Fruit fly (Drosophila melanogaster) whole organism, embryonic: ENCODE data around the gene CG3679.
A peak's percentile ranks its signal among the peaks of the same experiment; 100 is the strongest.

Experiments used
- Awh ChIP-seq: fragments of 200-800 bp; sonication (Bioruptor generic); IDR thresholded peaks from 2 replicates; pipeline ENCODE4, ENCODE4 v1.3.6; 2022; ENCODE audit warnings: missing biosample characterization, missing genetic modification characterization
- CG10654 ChIP-seq: fragments of 200-800 bp; sonication (Bioruptor generic); optimal IDR thresholded peaks from 2 replicates; lab custom pipeline; 2016; ENCODE audit warnings: missing biosample characterization, missing genetic modification characterization
- CG12299 ChIP-seq: fragments of 200-800 bp; sonication (Bioruptor generic); optimal IDR thresholded peaks from 2 replicates; lab custom pipeline; 2018; ENCODE audit warnings: missing biosample characterization, mild to moderate bottlenecking, missing genetic modification characterization
- CG12659 ChIP-seq: fragments of 200-800 bp; sonication (Bioruptor generic); optimal IDR thresholded peaks from 3 replicates; lab custom pipeline; 2017; ENCODE audit warnings: mild to moderate bottlenecking, missing biosample characterization, missing genetic modification reagents, missing genetic modification characterization
- CG15479 ChIP-seq: fragments of 200-800 bp; sonication (Bioruptor generic); optimal IDR thresholded peaks from 3 replicates; lab custom pipeline; 2019; ENCODE audit warnings: missing biosample characterization, mild to moderate bottlenecking, missing genetic modification characterization, moderate library complexity
- CG16815 ChIP-seq: fragments of 200-800 bp; sonication (Bioruptor generic); optimal IDR thresholded peaks from 3 replicates; lab custom pipeline; 2017; ENCODE audit warnings: missing biosample characterization, mild to moderate bottlenecking, missing genetic modification characterization
- CG2875 ChIP-seq: fragments of 200-800 bp; sonication (Bioruptor generic); optimal IDR thresholded peaks from 2 replicates; lab custom pipeline; 2017; ENCODE audit warnings: missing biosample characterization, mild to moderate bottlenecking, missing genetic modification characterization, missing genetic modification reagents
- CG31441 ChIP-seq: fragments of 200-800 bp; sonication (Bioruptor generic); IDR thresholded peaks from 2 replicates; pipeline ENCODE4 v1.3.6; 2022; ENCODE audit warnings: missing biosample characterization, missing genetic modification characterization
- CG33557 ChIP-seq: fragments of 200-800 bp; sonication (Bioruptor generic); optimal IDR thresholded peaks from 2 replicates; lab custom pipeline; 2019; ENCODE audit warnings: missing biosample characterization, mild to moderate bottlenecking, missing genetic modification characterization, moderate library complexity
- CG4360 ChIP-seq: fragments of 200-800 bp; sonication (Bioruptor generic); IDR thresholded peaks from 2 replicates; pipeline ENCODE4 v1.3.6; 2022; ENCODE audit warnings: missing biosample characterization, missing genetic modification characterization
- CG5180 ChIP-seq: fragments of 200-800 bp; sonication (Bioruptor generic); optimal IDR thresholded peaks from 3 replicates; lab custom pipeline; 2017; ENCODE audit warnings: missing biosample characterization, missing genetic modification characterization, mild to moderate bottlenecking, moderate library complexity, missing genetic modification reagents
- CG6791 ChIP-seq: fragments of 200-800 bp; sonication (Bioruptor generic); IDR thresholded peaks from 3 replicates; pipeline ENCODE4 v1.3.6; 2022; ENCODE audit warnings: missing biosample characterization, missing genetic modification characterization; ENCODE audit not compliant: partially characterized antibody
- CG9437 ChIP-seq: fragments of 200-800 bp; sonication (Bioruptor generic); optimal IDR thresholded peaks from 2 replicates; lab custom pipeline; 2018; ENCODE audit warnings: missing biosample characterization, mild to moderate bottlenecking, missing genetic modification characterization
- Drgx ChIP-seq: fragments of 200-800 bp; sonication (Bioruptor generic); IDR thresholded peaks from 2 replicates; pipeline ENCODE4 v1.3.6; 2022; ENCODE audit warnings: missing biosample characterization, missing genetic modification characterization
- Elba2 ChIP-seq: fragments of 200-800 bp; sonication (Bioruptor generic); optimal IDR thresholded peaks from 3 replicates; lab custom pipeline; 2016; ENCODE audit warnings: missing biosample characterization, missing genetic modification characterization
- Gug ChIP-seq: fragments of 200-800 bp; sonication (Bioruptor generic); IDR thresholded peaks from 4 replicates; pipeline ENCODE4 v1.3.6; 2022; ENCODE audit warnings: missing biosample characterization, missing genetic modification characterization
- HLH3B ChIP-seq: fragments of 200-800 bp; sonication (Bioruptor generic); IDR thresholded peaks from 2 replicates; pipeline ENCODE4 v1.3.6; 2022; ENCODE audit warnings: missing biosample characterization, missing genetic modification characterization
- HLHmδ ChIP-seq: fragments of 200-800 bp; sonication (Bioruptor generic); optimal IDR thresholded peaks from 2 replicates; lab custom pipeline; 2018; ENCODE audit warnings: missing biosample characterization, mild to moderate bottlenecking, missing genetic modification characterization, moderate library complexity
- Hey ChIP-seq: fragments of 200-800 bp; sonication (Bioruptor generic); optimal IDR thresholded peaks from 3 replicates; lab custom pipeline; 2018; ENCODE audit warnings: missing biosample characterization, mild to moderate bottlenecking, missing genetic modification characterization
- Lim3 ChIP-seq: fragments of 200-800 bp; sonication (Bioruptor generic); IDR thresholded peaks from 2 replicates; pipeline ENCODE4 v1.3.6; 2022; ENCODE audit warnings: missing biosample characterization, missing genetic modification characterization
- Nf-YB ChIP-seq: fragments of 200-800 bp; sonication (Bioruptor generic); optimal IDR thresholded peaks from 3 replicates; lab custom pipeline; 2019; ENCODE audit warnings: missing biosample characterization, mild to moderate bottlenecking, missing genetic modification characterization, moderate library complexity
- Optix ChIP-seq: fragments of 200-800 bp; sonication (Bioruptor generic); IDR thresholded peaks from 3 replicates; pipeline ENCODE4 v1.3.6; 2022; ENCODE audit warnings: missing biosample characterization, missing genetic modification characterization
- Ssrp ChIP-seq: fragments of 200-800 bp; sonication (Bioruptor generic); optimal IDR thresholded peaks from 2 replicates; lab custom pipeline; 2018; ENCODE audit warnings: missing biosample characterization, mild to moderate bottlenecking, missing genetic modification characterization, moderate library complexity
- Vsx1 ChIP-seq: fragments of 200-800 bp; sonication (Bioruptor generic); optimal IDR thresholded peaks from 2 replicates; lab custom pipeline; 2017; ENCODE audit warnings: missing biosample characterization, mild to moderate bottlenecking, missing genetic modification characterization, missing genetic modification reagents
- abd-A ChIP-seq: fragments of 200-800 bp; sonication (Bioruptor generic); optimal IDR thresholded peaks from 3 replicates; lab custom pipeline; 2019; ENCODE audit warnings: missing biosample characterization, mild to moderate bottlenecking, missing genetic modification characterization, moderate library complexity
- ato ChIP-seq: fragments of 200-800 bp; sonication (Bioruptor generic); IDR thresholded peaks from 2 replicates; pipeline ENCODE4 v1.3.6; 2022; ENCODE audit warnings: missing biosample characterization, missing genetic modification characterization; ENCODE audit not compliant: partially characterized antibody
- bsh ChIP-seq, 2 experiments: fragments of 200-800 bp; sonication (Bioruptor generic); optimal IDR thresholded peaks; 2 replicates each; lab custom pipeline; 2017 to 2018; ENCODE audit warnings: mild to moderate bottlenecking in 2 of 2, missing biosample characterization in 2 of 2, missing genetic modification characterization in 2 of 2, moderate library complexity in 1 of 2
- chif ChIP-seq, 2 experiments: fragments of 200-800 bp; sonication (Bioruptor generic); optimal IDR thresholded peaks; 3 replicates each; lab custom pipeline; 2016; ENCODE audit warnings: missing biosample characterization in 2 of 2, missing genetic modification characterization in 2 of 2
- fd3F ChIP-seq: fragments of 200-800 bp; sonication (Bioruptor generic); optimal IDR thresholded peaks from 2 replicates; lab custom pipeline; 2018; ENCODE audit warnings: missing biosample characterization, mild to moderate bottlenecking, missing genetic modification characterization, moderate library complexity
- grn ChIP-seq: fragments of 200-800 bp; sonication (Bioruptor generic); optimal IDR thresholded peaks from 3 replicates; lab custom pipeline; 2017; ENCODE audit warnings: missing biosample characterization, missing genetic modification characterization
- h ChIP-seq: fragments of >200 bp; optimal IDR thresholded peaks from 2 replicates; lab custom pipeline; 2017
- insv ChIP-seq, 2 experiments: fragments of 200-800 bp; sonication (Bioruptor generic); optimal IDR thresholded peaks; 3 replicates each; lab custom pipeline; 2016 to 2018; ENCODE audit warnings: missing biosample characterization in 2 of 2, missing genetic modification characterization in 2 of 2
- jing ChIP-seq: fragments of 200-800 bp; sonication (Bioruptor generic); optimal IDR thresholded peaks from 2 replicates; lab custom pipeline; 2018; ENCODE audit warnings: missing biosample characterization, mild to moderate bottlenecking, missing genetic modification characterization
- mirr ChIP-seq: fragments of 200-800 bp; sonication (Bioruptor generic); optimal IDR thresholded peaks from 3 replicates; lab custom pipeline; 2018; ENCODE audit warnings: missing biosample characterization, mild to moderate bottlenecking, missing genetic modification characterization
- nerfin-1 ChIP-seq: fragments of 200-800 bp; sonication (Bioruptor generic); optimal IDR thresholded peaks from 3 replicates; lab custom pipeline; 2019; ENCODE audit warnings: missing biosample characterization, mild to moderate bottlenecking, missing genetic modification characterization, moderate library complexity
- nmo ChIP-seq: fragments of 200-800 bp; sonication (Bioruptor generic); optimal IDR thresholded peaks from 2 replicates; lab custom pipeline; 2018; ENCODE audit warnings: missing biosample characterization, mild to moderate bottlenecking, missing genetic modification characterization, moderate library complexity
- nom ChIP-seq: fragments of 200-800 bp; sonication (Bioruptor generic); optimal IDR thresholded peaks from 2 replicates; lab custom pipeline; 2017; ENCODE audit warnings: missing biosample characterization, missing genetic modification characterization, mild to moderate bottlenecking, moderate library complexity, missing genetic modification reagents
- odd ChIP-seq: fragments of 200-800 bp; sonication (Bioruptor generic); optimal IDR thresholded peaks from 2 replicates; lab custom pipeline; 2017; ENCODE audit warnings: missing biosample characterization, mild to moderate bottlenecking, missing genetic modification characterization
- onecut ChIP-seq: fragments of 200-800 bp; sonication (Bioruptor generic); IDR thresholded peaks from 2 replicates; pipeline ENCODE4 v1.3.6; 2022; ENCODE audit warnings: missing biosample characterization, missing genetic modification characterization
- pfk ChIP-seq: fragments of 200-800 bp; sonication (Bioruptor generic); optimal IDR thresholded peaks from 2 replicates; lab custom pipeline; 2018; ENCODE audit warnings: missing biosample characterization, mild to moderate bottlenecking, missing genetic modification characterization, moderate library complexity
- pzg ChIP-seq: fragments of 200-800 bp; sonication (Bioruptor generic); optimal IDR thresholded peaks from 3 replicates; lab custom pipeline; 2018; ENCODE audit warnings: missing biosample characterization, mild to moderate bottlenecking, missing genetic modification characterization, moderate library complexity
- ranshi ChIP-seq: fragments of 200-800 bp; sonication (Bioruptor generic); IDR thresholded peaks from 2 replicates; pipeline ENCODE4 v1.3.6; 2022; ENCODE audit warnings: missing biosample characterization, missing genetic modification characterization
- ssp ChIP-seq: fragments of 200-800 bp; sonication (Bioruptor generic); IDR thresholded peaks from 2 replicates; pipeline ENCODE4 v1.3.6; 2022; ENCODE audit warnings: missing biosample characterization, missing genetic modification characterization
- tna ChIP-seq: fragments of 200-800 bp; sonication (Bioruptor generic); IDR thresholded peaks from 2 replicates; pipeline ENCODE4 v1.3.6; 2022; ENCODE audit warnings: missing biosample characterization, missing genetic modification characterization; ENCODE audit not compliant: partially characterized antibody
- trem ChIP-seq: fragments of 200-800 bp; optimal IDR thresholded peaks from 3 replicates; lab custom pipeline; 2019; ENCODE audit warnings: missing biosample characterization, mild to moderate bottlenecking, missing genetic modification characterization, moderate library complexity
- twi ChIP-seq: fragments of 200-800 bp; optimal IDR thresholded peaks from 2 replicates; lab custom pipeline; 2019; ENCODE audit warnings: missing biosample characterization, mild to moderate bottlenecking, missing genetic modification characterization, moderate library complexity
- zfh2 ChIP-seq: fragments of 200-800 bp; sonication (Bioruptor generic); optimal IDR thresholded peaks from 2 replicates; lab custom pipeline; 2016; ENCODE audit warnings: missing biosample characterization, missing genetic modification characterization

The CG3679 gene

dm6 chrX:16318858-16319557 lies 15.3 kb downstream of the CG3679 start (continued):
- no peak for TF ChIP-seq Hey (tag; lab: Kevin White, UChicago)
- TF ChIP-seq mirr (GFP tag; lab: Kevin White, UChicago), result peak; percentile 82
- TF ChIP-seq CG12299, result no peak
- TF ChIP-seq HLH3B (GFP tag; lab: Robert Waterston, UW), result no peak
- TF ChIP-seq ranshi (GFP tag; lab: Robert Waterston, UW), result no peak
- TF ChIP-seq pfk (GFP tag; lab: Kevin White, UChicago), result peak; percentile 74
- TF ChIP-seq Drgx, result peak; percentile 73
- no peak for TF ChIP-seq abd-A
- no peak for TF ChIP-seq odd (GFP tag; lab: Kevin White, UChicago)
- no peak for TF ChIP-seq trem (tag; lab: Kevin White, UChicago)
- peak; percentile 64; the same call in 2 of the 3 replicates for TF ChIP-seq CG6791 (GFP tag; lab: Robert Waterston, UW)
- TF ChIP-seq Nf-YB (GFP tag; lab: Kevin White, UChicago), result no peak
- TF ChIP-seq h (lab: Kevin White, UChicago), result no peak
- TF ChIP-seq CG10654 (GFP tag; lab: Kevin White, UChicago), result no peak
- no peak for TF ChIP-seq Lim3
- peak; percentile 78 for TF ChIP-seq onecut (GFP tag; lab: Robert Waterston, UW)
- TF ChIP-seq CG2875 (GFP tag; lab: Kevin White, UChicago), result no peak
- TF ChIP-seq nerfin-1, result peak; percentile 99
- no peak for TF ChIP-seq CG31441 (GFP tag; lab: Robert Waterston, UW)
- TF ChIP-seq bsh (GFP tag; optimal IDR thresholded peaks at IDR 0.05; lab: Kevin White, UChicago), result peak in 1 of 2 experiments; percentile 41
- TF ChIP-seq CG33557 (GFP tag; lab: Kevin White, UChicago), result peak; percentile 4
- peak; percentile 75 for TF ChIP-seq Elba2 (GFP tag; lab: Kevin White, UChicago)
- peak; percentile 19 for TF ChIP-seq nom (GFP tag; lab: Kevin White, UChicago)
- TF ChIP-seq HLHmδ (GFP tag; lab: Kevin White, UChicago), result peak; percentile 69
- no peak for TF ChIP-seq ato
- no peak for TF ChIP-seq Optix (GFP tag; lab: Robert Waterston, UW)
- no peak for TF ChIP-seq Ssrp

dm6 chrX:16319558-16319924 lies 15.9 kb downstream of the CG3679 start:
- TF ChIP-seq CG9437 (GFP tag; lab: Kevin White, UChicago) (no peak), grn (GFP tag; lab: Kevin White, UChicago) (peak; percentile 64), CG4360 (GFP tag; lab: Robert Waterston, UW) (no peak), nerfin-1 (peak; percentile 56), Awh (GFP tag; lab: Robert Waterston, UW) (no peak), CG15479 (GFP tag; lab: Kevin White, UChicago) (peak; percentile 30), Elba2 (GFP tag; lab: Kevin White, UChicago) (peak; percentile 55), insv (GFP tag; optimal IDR thresholded peaks at IDR 0.05; lab: Kevin White, UChicago) (peak in 1 of 2 experiments; percentile 73), nmo (peak; percentile 7), Vsx1 (GFP tag; lab: Kevin White, UChicago) (no peak)

dm6 chrX:16320197-16320921 lies 16.7 kb downstream of the CG3679 start, which contains the start of gene Cyp1:
Gene Cyp1, minus strand, starts transcription at chrX:16320370.
- TF ChIP-seq jing (GFP tag; lab: Kevin White, UChicago) (no peak), twi (tag; lab: Kevin White, UChicago) (no peak), CG5180 (no peak), pzg (GFP tag; lab: Kevin White, UChicago) (peak; percentile 80), CG16815 (GFP tag; lab: Kevin White, UChicago) (no peak), chif (GFP tag; optimal IDR thresholded peaks at IDR 0.05; lab: Kevin White, UChicago) (no peak), tna (GFP tag; lab: Robert Waterston, UW) (peak; percentile 73), ssp (GFP tag; lab: Robert Waterston, UW) (peak; percentile 74), Gug (GFP tag; lab: Robert Waterston, UW) (peak; percentile 38; the same call in 2 of the 4 replicates), CG12659 (GFP tag; lab: Kevin White, UChicago) (peak; percentile 60), zfh2 (GFP tag; lab: Kevin White, UChicago) (peak; percentile 42), fd3F (GFP tag; lab: Kevin White, UChicago) (peak; percentile 9)
